Fruit fly (Drosophila melanogaster): ENCODE measurements around the gene CG1910.

- TF ChIP-seq Sin3A (optimal IDR thresholded peaks at IDR 0.05) (no peak), psq (optimal IDR thresholded peaks at IDR 0.05) (no peak), Myc (optimal IDR thresholded peaks at IDR 0.05) (no peak), h (optimal IDR thresholded peaks at IDR 0.05) (no peak), ttk (optimal IDR thresholded peaks at IDR 0.05) (no peak)
Observed at dm6 chr3R:31793664-31794417, 46.4 kb downstream of the CG1910 start, which contains the start of the genes Mccc1 and Acf.

All from Kc167 (cell line).